Fruit fly (Drosophila melanogaster) whole organism, prepupa: ENCODE results near the gene RpL34a.

ENCODE experiments used
- CG11294 ChIP-seq: fragments of 200-800 bp; sonication (Bioruptor generic); IDR thresholded peaks from 2 replicates; pipeline ENCODE4 v1.3.6; 2022; ENCODE audit warnings: missing biosample characterization, missing genetic modification characterization
- CG15336 ChIP-seq: fragments of 200-800 bp; sonication (Bioruptor generic); IDR thresholded peaks from 2 replicates; pipeline ENCODE4 v1.3.6; 2022; ENCODE audit warnings: missing biosample characterization, missing genetic modification characterization
- CG34406 ChIP-seq: fragments of 200-800 bp; sonication (Bioruptor generic); optimal IDR thresholded peaks from 3 replicates; lab custom pipeline; 2016; ENCODE audit warnings: missing biosample characterization, missing genetic modification characterization
- CG3919 ChIP-seq: fragments of 200-800 bp; sonication (Bioruptor generic); optimal IDR thresholded peaks from 3 replicates; lab custom pipeline; 2016; ENCODE audit warnings: missing biosample characterization, missing genetic modification characterization
- CG6854 ChIP-seq: fragments of 200-800 bp; sonication (Bioruptor generic); optimal IDR thresholded peaks from 2 replicates; lab custom pipeline; 2017; ENCODE audit warnings: missing biosample characterization, mild to moderate bottlenecking, missing genetic modification characterization
- Hr39 ChIP-seq: fragments of 200-800 bp; sonication (Bioruptor generic); optimal IDR thresholded peaks from 2 replicates; lab custom pipeline; 2016; ENCODE audit warnings: missing biosample characterization, missing genetic modification characterization
- OdsH ChIP-seq: fragments of 200-800 bp; sonication (Bioruptor generic); optimal IDR thresholded peaks from 3 replicates; lab custom pipeline; 2016; ENCODE audit warnings: missing biosample characterization, missing genetic modification characterization
- Sox14 ChIP-seq: fragments of 200-800 bp; sonication (Bioruptor generic); optimal IDR thresholded peaks from 3 replicates; lab custom pipeline; 2016; ENCODE audit warnings: missing biosample characterization, missing genetic modification characterization
- Sox15 ChIP-seq: fragments of 200-800 bp; sonication (Bioruptor generic); optimal IDR thresholded peaks from 3 replicates; lab custom pipeline; 2016; ENCODE audit warnings: missing biosample characterization, missing genetic modification characterization
- fd59A ChIP-seq: fragments of 200-800 bp; sonication (Bioruptor generic); optimal IDR thresholded peaks from 2 replicates; lab custom pipeline; 2017; ENCODE audit warnings: missing biosample characterization, mild to moderate bottlenecking, missing genetic modification characterization, missing genetic modification reagents
- ss ChIP-seq, 2 experiments: fragments of 200-800 bp; sonication (Bioruptor generic); optimal IDR thresholded peaks; 2 replicates in 1 of 2; 3 replicates in 1 of 2; lab custom pipeline; 2017 to 2018; ENCODE audit warnings: mild to moderate bottlenecking in 2 of 2, missing biosample characterization in 2 of 2, missing genetic modification characterization in 2 of 2, moderate library complexity in 1 of 2
- svp ChIP-seq: fragments of 200-800 bp; sonication (Bioruptor generic); peaks from one replicate; lab custom pipeline; 2016; ENCODE audit warnings: missing biosample characterization, missing genetic modification characterization

DNA sequence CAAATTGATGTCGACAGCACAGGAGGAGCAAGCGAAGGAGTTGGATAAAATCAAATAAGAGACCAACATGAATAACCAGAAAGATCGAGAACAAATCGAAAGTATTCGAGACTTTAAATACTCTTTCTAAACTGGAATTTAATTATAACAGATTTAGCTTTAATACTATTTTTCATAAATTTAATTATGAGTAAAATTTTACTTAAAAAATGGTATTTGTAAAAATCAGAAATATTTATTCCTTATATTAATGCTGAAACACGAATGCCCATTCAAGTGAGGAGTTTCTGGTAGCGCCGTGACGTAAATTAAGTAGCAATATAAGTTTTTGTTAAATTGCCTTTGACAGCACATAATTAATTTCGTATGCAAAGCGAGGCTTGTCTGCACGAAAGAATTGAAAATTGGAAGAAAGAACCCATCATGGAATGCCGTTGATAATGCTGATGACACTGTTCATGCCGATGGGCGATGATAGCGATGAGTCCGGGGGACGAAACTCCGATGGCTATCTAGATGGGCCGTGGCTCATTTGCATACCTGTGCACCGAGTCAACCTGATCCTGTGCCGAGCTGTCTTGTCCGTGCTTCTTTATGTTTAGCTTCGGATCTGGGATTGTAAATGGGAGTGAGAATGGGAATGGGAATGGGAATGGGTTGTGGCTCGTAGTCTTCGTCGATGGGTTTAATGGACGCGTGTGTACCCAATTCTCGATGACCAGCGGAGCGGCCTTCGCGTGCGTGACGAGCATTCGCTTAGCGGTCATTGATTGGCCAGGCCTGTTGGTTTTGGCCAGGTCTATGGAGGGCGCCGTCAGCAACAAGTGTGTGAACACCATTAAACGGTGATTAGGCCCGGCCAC lies 46.0 kb downstream of the RpL34a start:
- TF ChIP-seq ss (GFP tag; optimal IDR thresholded peaks at IDR 0.05; lab: Kevin White, UChicago): peak; percentile 34 to 96
- TF ChIP-seq fd59A (GFP tag; lab: Kevin White, UChicago): no peak
- peak; percentile 10 for TF ChIP-seq CG34406 (GFP tag; lab: Kevin White, UChicago)
- TF ChIP-seq svp (GFP tag; lab: Kevin White, UChicago): peak; percentile 36
- TF ChIP-seq Sox14 (GFP tag; lab: Kevin White, UChicago): peak; percentile 24
- peak; percentile 64 for TF ChIP-seq CG15336
- TF ChIP-seq CG11294 (GFP tag; lab: Robert Waterston, UW): no peak
- no peak for TF ChIP-seq Hr39 (GFP tag; lab: Kevin White, UChicago)
- no peak for TF ChIP-seq Sox15
- peak; percentile 24 for TF ChIP-seq CG3919 (GFP tag; lab: Kevin White, UChicago)
- TF ChIP-seq OdsH: peak; percentile 31
- no peak for TF ChIP-seq CG6854
